Fruit fly (Drosophila melanogaster) S2 (cell line): ENCODE data around the gene DAAM.

Experiments used
- CG8478 ChIP-seq: fragments of >200 bp; optimal IDR thresholded peaks from 2 replicates; lab custom pipeline; 2018
- CTCF ChIP-seq, 2 experiments: fragments of >200 bp; optimal IDR thresholded peaks; 2 replicates each; lab custom pipeline; 2018

dm6 chrX:1256742-1257441 lies 65.3 kb downstream of the DAAM start:
- TF ChIP-seq CTCF (optimal IDR thresholded peaks at IDR 0.05; lab: Kevin White, UChicago): no peak
- no peak for TF ChIP-seq CG8478 (lab: Kevin White, UChicago)
